Fruit fly (Drosophila melanogaster) whole organism, wandering third instar larva: ENCODE results near the gene Hsp27.

ENCODE experiments used
- HLH106 ChIP-seq: fragments of 200-800 bp; optimal IDR thresholded peaks from 3 replicates; lab custom pipeline; 2019; ENCODE audit warnings: missing biosample characterization, mild to moderate bottlenecking, missing genetic modification characterization, moderate library complexity
- dmrt93B ChIP-seq: fragments of 200-800 bp; sonication (Bioruptor generic); optimal IDR thresholded peaks from 2 replicates; lab custom pipeline; 2018; ENCODE audit warnings: missing biosample characterization, mild to moderate bottlenecking, missing genetic modification characterization
- pan ChIP-seq: fragments of >200 bp; optimal IDR thresholded peaks from 2 replicates; lab custom pipeline; 2017
- psq ChIP-seq: fragments of 200-800 bp; sonication (Bioruptor generic); optimal IDR thresholded peaks from 3 replicates; lab custom pipeline; 2017; ENCODE audit warnings: missing biosample characterization, mild to moderate bottlenecking, missing genetic modification characterization, moderate library complexity
- usp ChIP-seq: fragments of >200 bp; optimal IDR thresholded peaks from 2 replicates; lab custom pipeline; 2017; ENCODE audit warnings: missing biosample characterization, missing genetic modification characterization
- woc ChIP-seq: sonication (Bioruptor generic); optimal IDR thresholded peaks from 2 replicates; lab custom pipeline; 2016; ENCODE audit warnings: missing biosample characterization, mild to moderate bottlenecking, missing genetic modification characterization

DNA sequence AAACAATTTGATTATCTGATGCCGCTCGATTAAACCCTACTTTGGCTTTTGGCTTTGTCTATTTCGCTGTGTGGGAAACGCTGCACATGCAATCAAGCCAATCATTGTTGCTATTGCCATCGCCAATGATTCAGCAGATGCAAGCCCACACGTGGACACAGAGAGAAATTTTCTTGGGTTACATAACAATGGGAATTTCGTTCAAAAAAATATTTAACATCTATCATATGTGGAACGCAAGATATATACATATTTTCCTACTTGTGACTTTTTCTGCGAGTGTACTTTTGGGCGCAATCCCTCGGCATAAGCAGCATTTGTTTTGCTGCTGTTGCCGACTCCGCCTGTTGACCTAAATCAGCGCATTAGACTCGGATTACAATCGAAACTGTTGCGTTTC is 35.5 kb downstream of the Hsp27 start:
- no peak for TF ChIP-seq dmrt93B (GFP tag; lab: Kevin White, UChicago)
- no peak for TF ChIP-seq pan
- no peak for TF ChIP-seq psq (GFP tag; lab: Kevin White, UChicago)
- no peak for TF ChIP-seq HLH106 (tag; lab: Kevin White, UChicago)
- no peak for TF ChIP-seq usp
- no peak for TF ChIP-seq woc (GFP tag; lab: Kevin White, UChicago)
